Fruit fly (Drosophila melanogaster) whole organism, prepupa: Measurements from ENCODE around the gene CG3961.

ENCODE experiments used
- CG11902 ChIP-seq: fragments of 200-800 bp; sonication (Bioruptor generic); optimal IDR thresholded peaks from 3 replicates; lab custom pipeline; 2016; ENCODE audit warnings: missing biosample characterization, missing genetic modification characterization
- CG31627 ChIP-seq: fragments of 200-800 bp; sonication (Bioruptor generic); optimal IDR thresholded peaks from 3 replicates; lab custom pipeline; 2016; ENCODE audit warnings: missing biosample characterization, missing genetic modification characterization
- CG32006 ChIP-seq: fragments of 200-800 bp; sonication (Bioruptor generic); optimal IDR thresholded peaks from 3 replicates; lab custom pipeline; 2017; ENCODE audit warnings: missing biosample characterization, mild to moderate bottlenecking, missing genetic modification characterization
- CG8119 ChIP-seq: fragments of 200-800 bp; sonication (Bioruptor generic); IDR thresholded peaks from 3 replicates; pipeline ENCODE4 v1.3.6; 2022; ENCODE audit warnings: missing biosample characterization, missing genetic modification characterization
- CG9139 ChIP-seq: fragments of 200-800 bp; sonication (Bioruptor generic); optimal IDR thresholded peaks from 3 replicates; lab custom pipeline; 2017; ENCODE audit warnings: missing biosample characterization, mild to moderate bottlenecking, missing genetic modification characterization
- Ets96B ChIP-seq: fragments of 200-800 bp; optimal IDR thresholded peaks from 2 replicates; lab custom pipeline; 2019; ENCODE audit warnings: missing biosample characterization, mild to moderate bottlenecking, missing genetic modification characterization, moderate library complexity
- Hr38 ChIP-seq: sonication (Bioruptor generic); optimal IDR thresholded peaks from 2 replicates; lab custom pipeline; 2016; ENCODE audit warnings: missing biosample characterization, missing genetic modification characterization
- Lpt ChIP-seq: fragments of 200-800 bp; sonication (Bioruptor generic); optimal IDR thresholded peaks from 3 replicates; lab custom pipeline; 2016; ENCODE audit warnings: missing biosample characterization, missing genetic modification characterization
- acj6 ChIP-seq: fragments of 200-800 bp; sonication (Bioruptor generic); optimal IDR thresholded peaks from 3 replicates; lab custom pipeline; 2016; ENCODE audit warnings: missing biosample characterization, missing genetic modification characterization
- cyc ChIP-seq: fragments of 200-800 bp; sonication (Bioruptor generic); optimal IDR thresholded peaks from 3 replicates; lab custom pipeline; 2016; ENCODE audit warnings: missing biosample characterization, missing genetic modification characterization
- fkh ChIP-seq: fragments of 200-800 bp; sonication (Bioruptor generic); optimal IDR thresholded peaks from 3 replicates; lab custom pipeline; 2017; ENCODE audit warnings: missing biosample characterization, mild to moderate bottlenecking, missing genetic modification characterization, moderate library complexity
- spab ChIP-seq: fragments of 200-800 bp; sonication (Bioruptor generic); optimal IDR thresholded peaks from 2 replicates; lab custom pipeline; 2017; ENCODE audit warnings: missing biosample characterization, mild to moderate bottlenecking, missing genetic modification characterization, missing genetic modification reagents
- ss ChIP-seq, 2 experiments: fragments of 200-800 bp; sonication (Bioruptor generic); optimal IDR thresholded peaks; 2 replicates in 1 of 2; 3 replicates in 1 of 2; lab custom pipeline; 2017 to 2018; ENCODE audit warnings: mild to moderate bottlenecking in 2 of 2, missing biosample characterization in 2 of 2, missing genetic modification characterization in 2 of 2, moderate library complexity in 1 of 2

DNA sequence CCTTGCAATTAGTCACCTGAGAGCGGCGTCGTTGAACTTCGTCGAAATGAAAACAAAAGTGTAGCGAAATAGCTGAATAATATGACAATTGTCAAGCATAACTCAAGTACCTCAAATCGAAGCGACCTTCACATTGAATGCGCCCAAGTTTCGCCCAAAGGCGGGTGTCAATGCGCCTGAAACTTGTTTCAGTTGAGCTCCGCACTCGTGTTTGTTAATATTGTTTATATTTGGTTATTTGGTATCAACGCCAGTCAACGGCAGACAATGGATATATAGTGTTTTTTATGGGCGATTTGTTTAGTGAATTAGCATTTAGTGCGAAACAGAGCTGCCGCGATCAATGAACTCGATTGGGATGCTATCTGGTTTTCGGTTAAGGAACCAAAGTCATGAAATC is 28.4 kb downstream of the CG3961 start:
- TF ChIP-seq acj6 = no peak
- no peak for TF ChIP-seq Lpt (GFP tag; lab: Kevin White, UChicago)
- TF ChIP-seq Hr38 = no peak
- TF ChIP-seq CG11902 = no peak
- TF ChIP-seq fkh (GFP tag; lab: Kevin White, UChicago) = no peak
- no peak for TF ChIP-seq Ets96B (tag; lab: Kevin White, UChicago)
- TF ChIP-seq CG9139 = no peak
- TF ChIP-seq spab (GFP tag; lab: Kevin White, UChicago) = no peak
- TF ChIP-seq CG31627 (GFP tag; lab: Kevin White, UChicago) = no peak
- no peak for TF ChIP-seq CG8119 (GFP tag; lab: Robert Waterston, UW)
- TF ChIP-seq ss (GFP tag; optimal IDR thresholded peaks at IDR 0.05; lab: Kevin White, UChicago) = no peak
- TF ChIP-seq CG32006 (GFP tag; lab: Kevin White, UChicago) = no peak
- no peak for TF ChIP-seq cyc
